Worm (Caenorhabditis elegans): ENCODE data around the gene B0334.4.
A peak's percentile ranks its signal among the peaks of the same experiment; 100 is the strongest.

The B0334.4 gene

ce11 chrII:11464427-11464944 is 31.0 kb upstream of the B0334.4 start, which contains the start of the genes aars-1 and rga-1 (continued):
- peak; percentile 45 for TF ChIP-seq ZK185.1 (tag; optimal IDR thresholded peaks at IDR 0.05; ENCODE audit: poor library complexity, severe bottlenecking)
- no peak for TF ChIP-seq Y53G8AR.9 (GFP tag; conservative IDR thresholded peaks at IDR 0.05)
- no peak for TF ChIP-seq ztf-3 (GFP tag; optimal IDR thresholded peaks at IDR 0.05)
- no peak for TF ChIP-seq hsf-1 (GFP tag; IDR thresholded peaks at IDR 0.05)
- no peak for TF ChIP-seq akir-1 (GFP tag; optimal IDR thresholded peaks at IDR 0.05)
- no peak for TF ChIP-seq athp-1 (tag; optimal IDR thresholded peaks at IDR 0.05)
- no peak for TF ChIP-seq ama-1 (optimal IDR thresholded peaks at IDR 0.05)
- TF ChIP-seq ama-1 (GFP tag; optimal IDR thresholded peaks at IDR 0.05) = no peak
- TF ChIP-seq egrh-3 (GFP tag; IDR thresholded peaks at IDR 0.05) = no peak
- TF ChIP-seq aptf-2 (GFP tag; conservative IDR thresholded peaks at IDR 0.05) = no peak
- TF ChIP-seq nhr-179 (tag; optimal IDR thresholded peaks at IDR 0.05) = no peak
- peak; percentile 39 for TF ChIP-seq ztf-22 (GFP tag; optimal IDR thresholded peaks at IDR 0.05)
- TF ChIP-seq nfyb-1 (GFP tag; IDR thresholded peaks at IDR 0.05) = peak; percentile 71
- TF ChIP-seq F39B2.1 (GFP tag; IDR thresholded peaks at IDR 0.05) = no peak
- TF ChIP-seq sdz-38 (tag; optimal IDR thresholded peaks at IDR 0.05) = no peak
- TF ChIP-seq bed-2 (GFP tag; IDR thresholded peaks at IDR 0.05) = no peak
- no peak for TF ChIP-seq attf-6 (GFP tag; IDR thresholded peaks at IDR 0.05)
- TF ChIP-seq egl-18 (GFP tag; IDR thresholded peaks at IDR 0.05) = no peak
- peak; percentile 96 for TF ChIP-seq nhr-80 (tag; optimal IDR thresholded peaks at IDR 0.05)
- no peak for TF ChIP-seq C06A6.2 (GFP tag; conservative IDR thresholded peaks at IDR 0.05)
- no peak for TF ChIP-seq rpc-1 (optimal IDR thresholded peaks at IDR 0.05)
- TF ChIP-seq rpc-1 (tag; optimal IDR thresholded peaks at IDR 0.05) = no peak
- no peak for TF ChIP-seq D2030.7 (GFP tag; IDR thresholded peaks at IDR 0.05)
- TF ChIP-seq dpl-1 (GFP tag; optimal IDR thresholded peaks at IDR 0.05) = no peak
- TF ChIP-seq pha-4 (tag; optimal IDR thresholded peaks at IDR 0.05) = no peak
- TF ChIP-seq mxl-1 (tag; optimal IDR thresholded peaks at IDR 0.05) = no peak
- no peak for TF ChIP-seq snpc-4 (GFP tag; optimal IDR thresholded peaks at IDR 0.05)
- peak in 3 of 4 experiments; percentile 18 to 39 (median 38) for TF ChIP-seq snpc-4 (tag; optimal IDR thresholded peaks at IDR 0.05)
- peak; percentile 31 for TF ChIP-seq tbp1 (GFP tag; optimal IDR thresholded peaks at IDR 0.05)
- TF ChIP-seq B0035.1 (tag; optimal IDR thresholded peaks at IDR 0.05) = no peak
- peak; percentile 58 for TF ChIP-seq ets-4 (GFP tag; optimal IDR thresholded peaks at IDR 0.05)
- TF ChIP-seq ztf-18 (tag; optimal IDR thresholded peaks at IDR 0.05) = peak; percentile 74
- no peak for TF ChIP-seq dpff-1 (tag; optimal IDR thresholded peaks at IDR 0.05)
- peak; percentile 52; the same call in 1 of the 2 replicates for TF ChIP-seq B0336.3 (GFP tag; IDR thresholded peaks at IDR 0.05)
- TF ChIP-seq B0261.1 (tag; optimal IDR thresholded peaks at IDR 0.05) = no peak
- TF ChIP-seq nfya-2 (GFP tag; IDR thresholded peaks at IDR 0.05) = no peak
- no peak for TF ChIP-seq snpc-3.4 (tag; optimal IDR thresholded peaks at IDR 0.05)
- TF ChIP-seq lir-1 (GFP tag; conservative IDR thresholded peaks at IDR 0.05) = no peak; the same call in 1 of the 2 replicates
- TF ChIP-seq rcor-1 (GFP tag; IDR thresholded peaks at IDR 0.05) = no peak
- TF ChIP-seq fkh-3 (tag; optimal IDR thresholded peaks at IDR 0.05) = no peak
- TF ChIP-seq F23B12.7 (tag; optimal IDR thresholded peaks at IDR 0.05; ENCODE audit: insufficient read depth) = no peak
- TF ChIP-seq lin-35 (GFP tag; optimal IDR thresholded peaks at IDR 0.05) = no peak
- no peak for TF ChIP-seq zim-3 (tag; optimal IDR thresholded peaks at IDR 0.05)
- TF ChIP-seq unc-130 (GFP tag; optimal IDR thresholded peaks at IDR 0.05) = no peak
- TF ChIP-seq mes-4 (tag; optimal IDR thresholded peaks at IDR 0.05) = no peak
- no peak for TF ChIP-seq hlh-26 (GFP tag; conservative IDR thresholded peaks at IDR 0.05)
- TF ChIP-seq efl-1 (GFP tag; optimal IDR thresholded peaks at IDR 0.05) = no peak
- TF ChIP-seq F49E8.2 (tag; optimal IDR thresholded peaks at IDR 0.05; ENCODE audit: insufficient read depth) = no peak
- no peak for TF ChIP-seq Y53F4B.3 (GFP tag; IDR thresholded peaks at IDR 0.05)
- no peak for TF ChIP-seq rec-8 (tag; optimal IDR thresholded peaks at IDR 0.05)
